Worm (Caenorhabditis elegans) whole organism, L4 larva: ENCODE data around the gene F21E9.2.

Experiments
- F26F4.8 ChIP-seq: fragments of 200-800 bp; sonication (Bioruptor generic); conservative IDR thresholded peaks from 2 replicates; pipeline ENCODE4 v1.3.6; 2022; ENCODE audit warnings: missing genetic modification characterization, missing compliant biosample characterization
- F37D6.2 ChIP-seq: sonication (generic microtip); optimal IDR thresholded peaks from 2 replicates; lab custom pipeline; 2016; ENCODE audit warnings: mild to moderate bottlenecking, missing genetic modification characterization, missing compliant biosample characterization
- T20F7.1 ChIP-seq: fragments of 200-800 bp; sonication (Bioruptor generic); optimal IDR thresholded peaks from 2 replicates; lab custom pipeline; 2018; ENCODE audit warnings: mild to moderate bottlenecking, missing genetic modification characterization, missing compliant biosample characterization
- Y48G9A.11 ChIP-seq: fragments of 200-800 bp; sonication (Bioruptor generic); IDR thresholded peaks from 2 replicates; pipeline ENCODE4 v1.3.6; 2022; ENCODE audit warnings: missing genetic modification reagents, missing genetic modification characterization, missing compliant biosample characterization
- Y5F2A.4 ChIP-seq: fragments of 200-800 bp; sonication (Bioruptor generic); optimal IDR thresholded peaks from 2 replicates; lab custom pipeline; 2018; ENCODE audit warnings: mild to moderate bottlenecking, missing genetic modification characterization, missing compliant biosample characterization
- ZK337.2 ChIP-seq: fragments of 200-800 bp; sonication (Bioruptor generic); IDR thresholded peaks from 2 replicates; pipeline ENCODE4 v1.3.6; 2022; ENCODE audit warnings: missing genetic modification reagents, missing genetic modification characterization, missing compliant biosample characterization
- aha-1 ChIP-seq: fragments of 150-350 bp; peaks from one replicate; lab custom pipeline; 2014; ENCODE audit warnings: missing biosample characterization, missing genetic modification characterization
- ceh-28 ChIP-seq: fragments of 150-350 bp; optimal IDR thresholded peaks from 2 replicates; lab custom pipeline; 2014; ENCODE audit warnings: missing biosample characterization, missing genetic modification reagents, missing genetic modification characterization
- ceh-32 ChIP-seq: sonication (generic microtip); optimal IDR thresholded peaks from 2 replicates; lab custom pipeline; 2016; ENCODE audit warnings: mild to moderate bottlenecking, missing genetic modification characterization, missing compliant biosample characterization; ENCODE audit not compliant: poor library complexity
- ceh-44 ChIP-seq: fragments of 200-800 bp; sonication (Bioruptor generic); IDR thresholded peaks from 2 replicates; pipeline ENCODE4 v1.3.6; 2022; ENCODE audit warnings: missing genetic modification reagents, missing genetic modification characterization, missing compliant biosample characterization
- ceh-62 ChIP-seq: sonication (generic microtip); optimal IDR thresholded peaks from 2 replicates; lab custom pipeline; 2017; ENCODE audit warnings: missing biosample characterization, missing genetic modification characterization
- cey-2 ChIP-seq: sonication (generic microtip); optimal IDR thresholded peaks from 3 replicates; lab custom pipeline; 2017; ENCODE audit warnings: missing genetic modification characterization, mild to moderate bottlenecking, missing compliant biosample characterization, antibody characterized with exemption, borderline replicate concordance; ENCODE audit not compliant: insufficient read depth
- ctbp-1 ChIP-seq: fragments of 200-800 bp; sonication (Bioruptor generic); IDR thresholded peaks from 2 replicates; pipeline ENCODE4 v1.3.6; 2022; ENCODE audit warnings: missing genetic modification reagents, missing genetic modification characterization, missing compliant biosample characterization
- daf-8 ChIP-seq: fragments of 200-800 bp; sonication (Bioruptor generic); IDR thresholded peaks from 2 replicates; pipeline ENCODE4 v1.3.6; 2022; ENCODE audit warnings: missing genetic modification characterization, missing compliant biosample characterization
- dmd-8 ChIP-seq: fragments of 200-800 bp; sonication (Bioruptor generic); IDR thresholded peaks from 2 replicates; pipeline ENCODE4 v1.3.6; 2022; ENCODE audit warnings: missing genetic modification characterization, missing compliant biosample characterization
- duxl-1 ChIP-seq: sonication (generic microtip); optimal IDR thresholded peaks from 2 replicates; lab custom pipeline; 2016; ENCODE audit warnings: mild to moderate bottlenecking, missing genetic modification characterization, moderate library complexity, missing compliant biosample characterization; ENCODE audit not compliant: poor library complexity
- fos-1 ChIP-seq: fragments of 150-350 bp; optimal IDR thresholded peaks from 2 replicates; lab custom pipeline; 2014; ENCODE audit warnings: missing biosample characterization, missing genetic modification characterization
- hlh-11 ChIP-seq: fragments of 200-800 bp; sonication (Bioruptor generic); optimal IDR thresholded peaks from 2 replicates; lab custom pipeline; 2018; ENCODE audit warnings: mild to moderate bottlenecking, missing genetic modification characterization, missing compliant biosample characterization
- hlh-30 ChIP-seq: sonication (generic microtip); optimal IDR thresholded peaks from 2 replicates; lab custom pipeline; 2017; ENCODE audit warnings: antibody characterized with exemption, mild to moderate bottlenecking, missing genetic modification characterization, missing compliant biosample characterization; ENCODE audit not compliant: insufficient read depth
- lim-7 ChIP-seq: fragments of 200-800 bp; sonication (Bioruptor generic); IDR thresholded peaks from 2 replicates; pipeline ENCODE4 v1.3.6; 2022; ENCODE audit warnings: missing genetic modification characterization, missing compliant biosample characterization
- lin-39 ChIP-seq: fragments of 150-350 bp; optimal IDR thresholded peaks from 2 replicates; lab custom pipeline; 2014; ENCODE audit warnings: missing biosample characterization, missing genetic modification reagents, missing genetic modification characterization
- lir-3 ChIP-seq: sonication (generic microtip); optimal IDR thresholded peaks from 2 replicates; lab custom pipeline; 2016; ENCODE audit warnings: mild to moderate bottlenecking, missing genetic modification characterization, missing compliant biosample characterization
- mdl-1 ChIP-seq, 2 experiments: fragments of 150-350 bp in 1 of 2; sonication (generic microtip) in 1 of 2; optimal IDR thresholded peaks; 2 replicates each; lab custom pipeline; 2014 to 2017; ENCODE audit warnings: missing biosample characterization in 2 of 2, missing genetic modification characterization in 2 of 2
- mdt-29 ChIP-seq: fragments of 200-800 bp; sonication (Bioruptor generic); IDR thresholded peaks from 2 replicates; pipeline ENCODE4 v1.3.6; 2022; ENCODE audit warnings: missing genetic modification reagents, missing genetic modification characterization, missing compliant biosample characterization
- mep-1 ChIP-seq: fragments of 150-350 bp; sonication (generic microtip); optimal IDR thresholded peaks from 3 replicates; lab custom pipeline; 2014; ENCODE audit warnings: missing biosample characterization, missing genetic modification characterization
- mxl-2 ChIP-seq: fragments of 200-800 bp; sonication (Bioruptor generic); conservative IDR thresholded peaks from 2 replicates; pipeline ENCODE4 v1.3.6; 2022; ENCODE audit warnings: missing genetic modification reagents, missing genetic modification characterization, missing compliant biosample characterization
- mxl-3 ChIP-seq: fragments of 200-800 bp; sonication (Bioruptor generic); optimal IDR thresholded peaks from 2 replicates; lab custom pipeline; 2018; ENCODE audit warnings: mild to moderate bottlenecking, missing genetic modification characterization, missing compliant biosample characterization
- nhr-102 ChIP-seq: sonication (generic microtip); optimal IDR thresholded peaks from 2 replicates; lab custom pipeline; 2016; ENCODE audit warnings: mild to moderate bottlenecking, missing genetic modification characterization, moderate library complexity, missing compliant biosample characterization
- nhr-11 ChIP-seq: fragments of 150-350 bp; optimal IDR thresholded peaks from 2 replicates; lab custom pipeline; 2014; ENCODE audit warnings: missing biosample characterization, missing genetic modification characterization
- nhr-237 ChIP-seq: sonication (generic microtip); optimal IDR thresholded peaks from 2 replicates; lab custom pipeline; 2017; ENCODE audit warnings: missing biosample characterization, missing genetic modification characterization
- nhr-48 ChIP-seq: sonication (generic microtip); optimal IDR thresholded peaks from 2 replicates; lab custom pipeline; 2016; ENCODE audit warnings: mild to moderate bottlenecking, missing genetic modification characterization, missing compliant biosample characterization
- pha-4 ChIP-seq, 2 experiments: fragments of 150-350 bp in 1 of 2; fragments of 200-800 bp in 1 of 2; sonication (Bioruptor generic) in 1 of 2; IDR thresholded peaks in 1 of 2; optimal IDR thresholded peaks in 1 of 2; 2 replicates each; pipeline versions ENCODE4 v1.3.6 to Lab custom; 2014 to 2022; ENCODE audit warnings: missing genetic modification characterization in 2 of 2, missing genetic modification reagents in 2 of 2, missing biosample characterization in 1 of 2, missing compliant biosample characterization in 1 of 2
- pqm-1 ChIP-seq: sonication (generic microtip); optimal IDR thresholded peaks from 2 replicates; lab custom pipeline; 2017; ENCODE audit warnings: missing biosample characterization, missing genetic modification characterization
- set-16 ChIP-seq: fragments of 200-800 bp; sonication (Bioruptor generic); IDR thresholded peaks from 2 replicates; pipeline ENCODE4 v1.3.6; 2022; ENCODE audit warnings: missing genetic modification reagents, missing genetic modification characterization, missing compliant biosample characterization
- skn-1 ChIP-seq: fragments of 150-350 bp; optimal IDR thresholded peaks from 2 replicates; lab custom pipeline; 2014; ENCODE audit warnings: missing biosample characterization, missing genetic modification characterization
- snpc-1.2 ChIP-seq: fragments of 200-800 bp; sonication (Bioruptor generic); IDR thresholded peaks from 2 replicates; pipeline ENCODE4 v1.3.6; 2022; ENCODE audit warnings: missing genetic modification reagents, missing genetic modification characterization, missing compliant biosample characterization
- snpc-4 ChIP-seq: fragments of 150-350 bp; optimal IDR thresholded peaks from 2 replicates; lab custom pipeline; 2014; ENCODE audit warnings: missing biosample characterization, missing genetic modification characterization
- spr-1 ChIP-seq: sonication (generic microtip); optimal IDR thresholded peaks from 2 replicates; lab custom pipeline; 2016; ENCODE audit warnings: mild to moderate bottlenecking, missing genetic modification characterization, missing compliant biosample characterization
- tag-97 ChIP-seq: fragments of 200-800 bp; sonication (Bioruptor generic); IDR thresholded peaks from 2 replicates; pipeline ENCODE4 v1.3.6; 2022; ENCODE audit warnings: missing genetic modification characterization, missing compliant biosample characterization
- tra-1 ChIP-seq: fragments of 200-800 bp; sonication (Bioruptor generic); IDR thresholded peaks from 2 replicates; pipeline ENCODE4 v1.3.6; 2022; ENCODE audit warnings: missing genetic modification reagents, missing genetic modification characterization, missing compliant biosample characterization
- unc-130 ChIP-seq: sonication (generic microtip); optimal IDR thresholded peaks from 2 replicates; lab custom pipeline; 2016; ENCODE audit warnings: missing genetic modification reagents, missing genetic modification characterization, missing compliant biosample characterization
- unc-62 ChIP-seq, 3 experiments: fragments of 150-350 bp in 1 of 3; sonication (generic microtip); optimal IDR thresholded peaks in 2 of 3; peaks in 1 of 3; 1 replicate in 1 of 3; 2 replicates in 2 of 3; lab custom pipeline; 2014 to 2017; ENCODE audit warnings: missing biosample characterization in 3 of 3, missing genetic modification characterization in 3 of 3, missing genetic modification reagents in 3 of 3, missing genotype in 1 of 3
- vab-7 ChIP-seq: fragments of 200-800 bp; sonication (Bioruptor generic); IDR thresholded peaks from 2 replicates; pipeline ENCODE4 v1.3.6; 2022; ENCODE audit warnings: missing genetic modification reagents, missing genetic modification characterization, missing compliant biosample characterization
- zag-1 ChIP-seq: fragments of 150-350 bp; optimal IDR thresholded peaks from 2 replicates; lab custom pipeline; 2014; ENCODE audit warnings: missing biosample characterization, missing genetic modification characterization
- zip-11 ChIP-seq: fragments of 200-800 bp; sonication (Bioruptor generic); IDR thresholded peaks from 2 replicates; pipeline ENCODE4 v1.3.6; 2022; ENCODE audit warnings: missing genetic modification characterization, missing compliant biosample characterization
- ztf-11 ChIP-seq: fragments of 150-350 bp; optimal IDR thresholded peaks from 2 replicates; lab custom pipeline; 2014; ENCODE audit warnings: missing biosample characterization, missing genetic modification characterization

F21E9.2 gene

ce11 chrX:1329847-1330246, at the start of gene F21E9.2:
Gene F21E9.2 (minus strand): TSS chrX:1329947.
- no peak for TF ChIP-seq nhr-102 (tag; lab: Kevin White, UChicago)
- TF ChIP-seq ztf-11 (tag; lab: Kevin White, UChicago): no peak
- TF ChIP-seq mdl-1 (tag; optimal IDR thresholded peaks at IDR 0.05; lab: Kevin White, UChicago): no peak
- no peak for TF ChIP-seq lir-3 (tag; lab: Kevin White, UChicago)
- TF ChIP-seq ceh-62: no peak
- TF ChIP-seq unc-62 (GFP tag; optimal IDR thresholded peaks at IDR 0.05 in 1 of 2; lab: Kevin White, UChicago): no peak
- no peak for TF ChIP-seq unc-62 (tag; optimal IDR thresholded peaks at IDR 0.05; lab: Kevin White, UChicago)
- TF ChIP-seq zag-1: no peak
- TF ChIP-seq tra-1 (GFP tag; lab: Robert Waterston, UW): no peak
- TF ChIP-seq dmd-8 (GFP tag; lab: Robert Waterston, UW): no peak
- TF ChIP-seq Y48G9A.11 (GFP tag; lab: Robert Waterston, UW): no peak
- TF ChIP-seq ctbp-1 (GFP tag; lab: Robert Waterston, UW): no peak
- TF ChIP-seq mep-1 (tag; lab: Kevin White, UChicago): no peak
- TF ChIP-seq nhr-48 (tag; lab: Kevin White, UChicago): no peak

DNA sequence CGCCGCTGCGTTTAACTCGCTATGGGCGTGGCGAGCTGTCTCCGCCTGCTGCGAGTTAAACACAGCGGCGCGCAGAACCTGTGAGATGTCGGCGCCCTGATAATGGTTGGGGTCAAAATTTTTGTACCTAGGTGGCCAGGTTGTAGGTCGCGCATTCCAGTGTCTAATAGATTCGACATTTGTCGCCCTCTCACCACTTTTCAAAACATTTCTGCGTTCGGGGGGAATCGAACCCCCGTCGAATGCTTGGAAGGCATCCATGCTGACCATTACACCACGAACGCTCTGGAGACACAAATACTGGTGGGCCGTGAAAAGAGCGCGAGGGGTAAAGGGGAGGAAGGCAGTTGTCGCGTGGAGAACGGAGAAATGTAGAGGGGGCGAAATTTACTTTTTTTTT, 49.6 kb upstream of the F21E9.2 start:
- TF ChIP-seq unc-130 (GFP tag; lab: Kevin White, UChicago) (peak; percentile 6), lim-7 (GFP tag; lab: Robert Waterston, UW) (peak; percentile 88), ctbp-1 (GFP tag; lab: Robert Waterston, UW) (peak; percentile 78), ceh-28 (no peak), mep-1 (tag; lab: Kevin White, UChicago) (peak; percentile 82), aha-1 (tag; lab: Kevin White, UChicago) (no peak), mdl-1 (tag; optimal IDR thresholded peaks at IDR 0.05; lab: Kevin White, UChicago) (peak in 1 of 2 experiments; percentile 54), ceh-44 (GFP tag; lab: Robert Waterston, UW) (no peak), tag-97 (GFP tag; lab: Robert Waterston, UW) (no peak), ztf-11 (tag; lab: Kevin White, UChicago) (no peak), spr-1 (peak; percentile 53), ceh-62 (no peak), mxl-3 (GFP tag; lab: Kevin White, UChicago) (peak; percentile 64), nhr-237 (tag; lab: Kevin White, UChicago) (no peak), F37D6.2 (tag; lab: Kevin White, UChicago) (peak; percentile 75), mxl-2 (peak; percentile 81), lin-39 (tag; lab: Kevin White, UChicago) (no peak), T20F7.1 (GFP tag; lab: Kevin White, UChicago) (no peak), mdt-29 (GFP tag; lab: Robert Waterston, UW) (0 out of 2 replicates have a peak, but pooled peaks have one; percentile 31), fos-1 (no peak), lir-3 (tag; lab: Kevin White, UChicago) (peak; percentile 56), unc-62 (GFP tag; optimal IDR thresholded peaks at IDR 0.05 in 1 of 2; lab: Kevin White, UChicago) (peak in 1 of 2 experiments; percentile 47), unc-62 (tag; optimal IDR thresholded peaks at IDR 0.05; lab: Kevin White, UChicago) (no peak), duxl-1 (tag; lab: Kevin White, UChicago) (peak; percentile 83), pha-4 (GFP tag; IDR thresholded peaks at IDR 0.05; lab: Robert Waterston, UW) (peak; percentile 84), pha-4 (tag; optimal IDR thresholded peaks at IDR 0.05; lab: Kevin White, UChicago) (no peak), ceh-32 (tag; lab: Kevin White, UChicago) (peak; percentile 20), snpc-1.2 (GFP tag; lab: Robert Waterston, UW) (peak; percentile 74), Y5F2A.4 (GFP tag; lab: Kevin White, UChicago) (peak; percentile 74), pqm-1 (tag; lab: Kevin White, UChicago) (no peak), set-16 (GFP tag; lab: Robert Waterston, UW) (peak; percentile 79), F26F4.8 (GFP tag; lab: Robert Waterston, UW) (peak; percentile 75; the same call in 1 of the 2 replicates), nhr-11 (tag; lab: Kevin White, UChicago) (peak; percentile 35), hlh-11 (tag; lab: Kevin White, UChicago) (peak; percentile 68), zip-11 (GFP tag; lab: Robert Waterston, UW) (0 out of 2 replicates have a peak, but pooled peaks have one; percentile 43), hlh-30 (tag; lab: Kevin White, UChicago) (peak; percentile 55), skn-1 (tag; lab: Kevin White, UChicago) (no peak), Y48G9A.11 (GFP tag; lab: Robert Waterston, UW) (peak; percentile 73), snpc-4 (peak; percentile 2), ZK337.2 (GFP tag; lab: Robert Waterston, UW) (peak; percentile 52; the same call in 1 of the 2 replicates), cey-2 (tag; lab: Kevin White, UChicago) (no peak), daf-8 (GFP tag; lab: Robert Waterston, UW) (no peak), vab-7 (peak; percentile 88)
